Fruit fly (Drosophila melanogaster) whole organism, wandering third instar larva: ENCODE data around the gene CG34347.

Experiments used
- Abd-B ChIP-seq: fragments of >200 bp; optimal IDR thresholded peaks from 2 replicates; lab custom pipeline; 2017; ENCODE audit warnings: missing biosample characterization, missing genetic modification characterization
- CG32264 ChIP-seq: fragments of 200-800 bp; sonication (Bioruptor generic); optimal IDR thresholded peaks from 2 replicates; lab custom pipeline; 2016; ENCODE audit warnings: missing biosample characterization, missing genetic modification characterization
- CG9705 ChIP-seq: fragments of 200-800 bp; sonication (Bioruptor generic); optimal IDR thresholded peaks from 2 replicates; lab custom pipeline; 2018; ENCODE audit warnings: missing biosample characterization, mild to moderate bottlenecking, missing genetic modification characterization
- CrebA ChIP-seq: fragments of 200-800 bp; sonication (Bioruptor generic); optimal IDR thresholded peaks from 2 replicates; lab custom pipeline; 2016; ENCODE audit warnings: missing biosample characterization, mild to moderate bottlenecking, missing genetic modification characterization, borderline replicate concordance
- Dfd ChIP-seq: fragments of >200 bp; optimal IDR thresholded peaks from 2 replicates; lab custom pipeline; 2017; ENCODE audit warnings: missing biosample characterization, missing genetic modification characterization
- Dif ChIP-seq: fragments of 200-275, 200-300 bp; sonication (Bioruptor generic); optimal IDR thresholded peaks from 2 replicates; lab custom pipeline; 2018; ENCODE audit warnings: missing biosample characterization, missing genetic modification characterization; ENCODE audit not compliant: partially characterized antibody
- GATAd ChIP-seq: sonication (Bioruptor generic); optimal IDR thresholded peaks from 2 replicates; lab custom pipeline; 2016; ENCODE audit warnings: missing biosample characterization, missing genetic modification characterization
- HLH106 ChIP-seq: fragments of 200-800 bp; optimal IDR thresholded peaks from 3 replicates; lab custom pipeline; 2019; ENCODE audit warnings: missing biosample characterization, mild to moderate bottlenecking, missing genetic modification characterization, moderate library complexity
- Hnf4 ChIP-seq: fragments of 200-800 bp; sonication (Bioruptor generic); optimal IDR thresholded peaks from 2 replicates; lab custom pipeline; 2016; ENCODE audit warnings: missing biosample characterization, mild to moderate bottlenecking, missing genetic modification characterization
- Hr78 ChIP-seq: fragments of >200 bp; optimal IDR thresholded peaks from 2 replicates; lab custom pipeline; 2017; ENCODE audit warnings: missing biosample characterization, missing genetic modification characterization
- Hr83 ChIP-seq: fragments of 200-300 bp; sonication (Bioruptor generic); optimal IDR thresholded peaks from 2 replicates; lab custom pipeline; 2016; ENCODE audit warnings: missing biosample characterization, mild to moderate bottlenecking, missing genetic modification characterization, moderate library complexity; ENCODE audit not compliant: poor library complexity, severe bottlenecking
- Jra ChIP-seq: sonication (Bioruptor generic); optimal IDR thresholded peaks from 2 replicates; lab custom pipeline; 2016; ENCODE audit warnings: missing biosample characterization, missing genetic modification characterization
- Mio ChIP-seq: sonication (Bioruptor generic); optimal IDR thresholded peaks from 2 replicates; lab custom pipeline; 2016; ENCODE audit warnings: missing biosample characterization, missing genetic modification characterization
- Myc ChIP-seq: fragments of >200 bp; optimal IDR thresholded peaks from 2 replicates; lab custom pipeline; 2017
- N ChIP-seq: fragments of >200 bp; optimal IDR thresholded peaks from 2 replicates; lab custom pipeline; 2018; ENCODE audit warnings: missing biosample characterization, missing external identifiers, missing genetic modification characterization
- OdsH ChIP-seq: fragments of 200-800 bp; sonication (Bioruptor generic); optimal IDR thresholded peaks from 2 replicates; lab custom pipeline; 2016; ENCODE audit warnings: missing biosample characterization, mild to moderate bottlenecking, missing genetic modification characterization
- Rel ChIP-seq, 2 experiments: fragments of 200-800 bp; sonication (Bioruptor generic) in 1 of 2; optimal IDR thresholded peaks; 2 replicates in 1 of 2; 3 replicates in 1 of 2; lab custom pipeline; 2016 to 2019; ENCODE audit warnings: mild to moderate bottlenecking in 2 of 2, missing biosample characterization in 2 of 2, missing genetic modification characterization in 2 of 2, moderate library complexity in 1 of 2
- Sp1 ChIP-seq: fragments of 200-800 bp; sonication (Bioruptor generic); optimal IDR thresholded peaks from 3 replicates; lab custom pipeline; 2019; ENCODE audit warnings: missing biosample characterization, mild to moderate bottlenecking, missing genetic modification characterization, moderate library complexity
- br ChIP-seq: fragments of 200-800 bp; sonication (Bioruptor generic); optimal IDR thresholded peaks from 2 replicates; lab custom pipeline; 2016; ENCODE audit warnings: missing biosample characterization, missing genetic modification characterization
- brk ChIP-seq: fragments of 200-800 bp; sonication (Bioruptor generic); optimal IDR thresholded peaks from 2 replicates; lab custom pipeline; 2016; ENCODE audit warnings: missing biosample characterization, mild to moderate bottlenecking, missing genetic modification characterization
- dl ChIP-seq, 2 experiments: fragments of 175-275, 200-275 bp in 1 of 2; fragments of 200-275 bp in 1 of 2; sonication (Bioruptor generic); optimal IDR thresholded peaks; lab custom pipeline; 2018; ENCODE audit warnings: mild to moderate bottlenecking in 2 of 2, missing biosample characterization in 2 of 2, missing genetic modification characterization in 2 of 2, moderate library complexity in 2 of 2; ENCODE audit not compliant: partially characterized antibody in 2 of 2, insufficient read depth in 1 of 2
- dmrt93B ChIP-seq: fragments of 200-800 bp; sonication (Bioruptor generic); optimal IDR thresholded peaks from 2 replicates; lab custom pipeline; 2018; ENCODE audit warnings: missing biosample characterization, mild to moderate bottlenecking, missing genetic modification characterization
- dsf ChIP-seq: sonication (Bioruptor generic); optimal IDR thresholded peaks from 2 replicates; lab custom pipeline; 2016; ENCODE audit warnings: missing biosample characterization, missing genetic modification characterization, borderline replicate concordance
- ey ChIP-seq: fragments of 200-800 bp; sonication (Bioruptor generic); optimal IDR thresholded peaks from 2 replicates; lab custom pipeline; 2016; ENCODE audit warnings: missing biosample characterization, missing genetic modification characterization
- foxo ChIP-seq, 2 experiments: fragments of 200-800 bp; sonication (Bioruptor generic); optimal IDR thresholded peaks; 2 replicates in 1 of 2; 3 replicates in 1 of 2; lab custom pipeline; 2016 to 2017; ENCODE audit warnings: missing biosample characterization in 2 of 2, missing genetic modification characterization in 2 of 2
- fru ChIP-seq: fragments of 200-800 bp; sonication (Bioruptor generic); optimal IDR thresholded peaks from 3 replicates; lab custom pipeline; 2016; ENCODE audit warnings: missing biosample characterization, mild to moderate bottlenecking, missing genetic modification characterization
- h ChIP-seq: fragments of 200-800 bp; sonication (Bioruptor generic); optimal IDR thresholded peaks from 3 replicates; lab custom pipeline; 2016; ENCODE audit warnings: missing biosample characterization, mild to moderate bottlenecking, missing genetic modification characterization
- jim ChIP-seq: fragments of 175-275, 200-325 bp; sonication (Bioruptor generic); optimal IDR thresholded peaks from 2 replicates; lab custom pipeline; 2016; ENCODE audit warnings: missing biosample characterization, mild to moderate bottlenecking, missing genetic modification characterization
- lola ChIP-seq: fragments of >200 bp; optimal IDR thresholded peaks from 2 replicates; lab custom pipeline; 2017; ENCODE audit warnings: missing biosample characterization, missing genetic modification characterization
- pan ChIP-seq: fragments of >200 bp; optimal IDR thresholded peaks from 2 replicates; lab custom pipeline; 2017
- psq ChIP-seq: fragments of 200-800 bp; sonication (Bioruptor generic); optimal IDR thresholded peaks from 3 replicates; lab custom pipeline; 2017; ENCODE audit warnings: missing biosample characterization, mild to moderate bottlenecking, missing genetic modification characterization, moderate library complexity
- rgr ChIP-seq: fragments of 200-800 bp; sonication (Bioruptor generic); optimal IDR thresholded peaks from 3 replicates; lab custom pipeline; 2016; ENCODE audit warnings: missing biosample characterization, mild to moderate bottlenecking, missing genetic modification characterization
- sage ChIP-seq: fragments of 200-800 bp; sonication (Bioruptor generic); optimal IDR thresholded peaks from 2 replicates; lab custom pipeline; 2016; ENCODE audit warnings: missing biosample characterization, mild to moderate bottlenecking, missing genetic modification characterization
- sv ChIP-seq: fragments of 200-800 bp; sonication (Bioruptor generic); optimal IDR thresholded peaks from 3 replicates; lab custom pipeline; 2016; ENCODE audit warnings: missing biosample characterization, missing genetic modification characterization
- usp ChIP-seq: fragments of >200 bp; optimal IDR thresholded peaks from 2 replicates; lab custom pipeline; 2017; ENCODE audit warnings: missing biosample characterization, missing genetic modification characterization
- woc ChIP-seq: sonication (Bioruptor generic); optimal IDR thresholded peaks from 2 replicates; lab custom pipeline; 2016; ENCODE audit warnings: missing biosample characterization, mild to moderate bottlenecking, missing genetic modification characterization

Gene CG34347

DNA sequence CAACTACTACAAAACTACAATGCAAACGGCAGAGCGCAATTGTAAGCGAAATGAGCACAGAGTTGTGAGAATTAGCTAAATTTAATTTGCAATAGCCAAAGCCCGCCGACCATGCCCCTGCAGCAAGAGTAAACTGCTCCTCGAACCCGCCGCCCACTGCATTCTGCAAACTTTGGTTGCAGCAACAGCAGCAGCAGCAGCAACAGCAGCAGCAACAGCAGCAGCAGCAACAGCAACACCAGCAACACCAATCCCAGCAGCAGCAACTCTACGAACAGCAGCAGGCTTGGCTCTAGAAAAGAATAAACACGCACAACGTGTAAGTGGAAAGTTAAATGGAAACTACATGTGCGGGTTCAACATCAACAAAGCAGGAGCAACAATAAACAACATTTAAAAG, 59.2 kb downstream of the CG34347 start:
- TF ChIP-seq usp (GFP tag; lab: Kevin White, UChicago), result no peak
- TF ChIP-seq Abd-B (GFP tag; lab: Kevin White, UChicago), result no peak
- no peak for TF ChIP-seq fru
- TF ChIP-seq OdsH (GFP tag; lab: Kevin White, UChicago), result no peak
- TF ChIP-seq Dfd (GFP tag; lab: Kevin White, UChicago), result peak; percentile 93
- TF ChIP-seq ey (GFP tag; lab: Kevin White, UChicago), result no peak

DNA sequence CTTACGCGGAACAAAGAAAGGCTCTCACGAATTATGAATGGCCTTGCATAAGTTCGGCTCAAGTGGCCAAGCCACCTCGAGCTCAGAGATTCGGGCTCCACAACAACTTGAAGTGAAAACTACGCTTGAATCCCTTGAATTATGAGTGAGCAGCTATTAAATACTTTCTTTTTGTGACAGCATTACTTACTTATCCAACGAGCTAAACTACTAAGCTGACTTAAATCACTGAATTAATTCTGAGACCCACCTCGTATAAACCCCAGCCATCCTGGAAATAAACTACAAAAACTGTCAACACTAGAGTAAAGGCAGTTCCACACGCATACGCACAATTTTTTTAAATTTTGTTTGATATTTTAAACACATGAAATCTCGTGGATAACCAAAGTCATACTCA, 61.2 kb downstream of the CG34347 start, which contains the start of gene gskt:
Gene gskt, plus strand, starts transcription at position 301 of the 400 bp plus-strand sequence.
- TF ChIP-seq HLH106 (tag; lab: Kevin White, UChicago) (no peak), Hr78 (no peak), psq (no peak), N (GFP tag; lab: Kevin White, UChicago) (no peak), Hr83 (GFP tag; lab: Kevin White, UChicago) (no peak), GATAd (GFP tag; lab: Kevin White, UChicago) (no peak), CrebA (no peak), lola (GFP tag; lab: Kevin White, UChicago) (no peak), dsf (GFP tag; lab: Kevin White, UChicago) (no peak), CG9705 (no peak), Myc (lab: Kevin White, UChicago) (no peak), jim (no peak), OdsH (GFP tag; lab: Kevin White, UChicago) (no peak), Sp1 (GFP tag; lab: Kevin White, UChicago) (no peak), brk (GFP tag; lab: Kevin White, UChicago) (no peak), dmrt93B (GFP tag; lab: Kevin White, UChicago) (no peak), Abd-B (GFP tag; lab: Kevin White, UChicago) (no peak), pan (lab: Kevin White, UChicago) (no peak), sv (GFP tag; lab: Kevin White, UChicago) (no peak)

DNA sequence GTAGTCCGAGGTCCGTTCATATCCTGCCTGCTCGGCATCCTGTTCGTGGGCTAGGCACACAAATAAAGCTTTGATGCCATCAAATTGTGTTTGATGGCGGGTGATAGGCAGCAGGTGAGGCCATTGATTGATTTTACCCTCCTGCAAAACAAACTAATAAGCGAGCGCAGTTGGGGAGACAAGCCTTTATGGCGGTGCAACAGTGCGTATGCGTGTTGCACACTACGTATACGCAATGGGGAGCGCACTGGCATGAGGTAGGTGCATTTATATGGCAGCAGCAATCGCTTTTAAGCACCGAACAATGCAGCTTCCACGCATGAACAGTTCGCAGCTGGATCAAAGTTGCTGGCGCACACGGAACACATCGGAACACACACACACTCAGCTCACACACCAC, 69.5 kb downstream of the CG34347 start:
- TF ChIP-seq Myc (lab: Kevin White, UChicago) (no peak), Jra (GFP tag; lab: Kevin White, UChicago) (no peak), dmrt93B (GFP tag; lab: Kevin White, UChicago) (no peak), HLH106 (tag; lab: Kevin White, UChicago) (no peak), Rel (GFP tag; optimal IDR thresholded peaks at IDR 0.05; lab: Kevin White, UChicago) (no peak), Rel (tag; optimal IDR thresholded peaks at IDR 0.05; lab: Kevin White, UChicago) (no peak), Mio (GFP tag; lab: Kevin White, UChicago) (no peak), CG32264 (GFP tag; lab: Kevin White, UChicago) (no peak), Dif (GFP tag; lab: Kevin White, UChicago) (no peak), usp (GFP tag; lab: Kevin White, UChicago) (no peak), pan (lab: Kevin White, UChicago) (no peak), ey (GFP tag; lab: Kevin White, UChicago) (no peak), dl (GFP tag; optimal IDR thresholded peaks at IDR 0.05; lab: Kevin White, UChicago; ENCODE audit: insufficient read depth in 1 of 2, partially characterized antibody in 2 of 2) (no peak), br (GFP tag; lab: Kevin White, UChicago) (no peak), CG9705 (no peak), jim (no peak), OdsH (GFP tag; lab: Kevin White, UChicago) (no peak), rgr (no peak), N (GFP tag; lab: Kevin White, UChicago) (no peak)

dm6 chr3R:31381216-31381688, 70.3 kb downstream of the CG34347 start:
- no peak for TF ChIP-seq Dfd (GFP tag; lab: Kevin White, UChicago)
- TF ChIP-seq ey (GFP tag; lab: Kevin White, UChicago), result peak; percentile 67
- TF ChIP-seq Hnf4 (GFP tag; lab: Kevin White, UChicago), result no peak
- no peak for TF ChIP-seq sage (GFP tag; lab: Kevin White, UChicago)
- TF ChIP-seq Myc (lab: Kevin White, UChicago), result no peak
- no peak for TF ChIP-seq CG9705
- TF ChIP-seq psq, result peak; percentile 63
- peak; percentile 35 for TF ChIP-seq CG32264 (GFP tag; lab: Kevin White, UChicago)
- TF ChIP-seq h (GFP tag; lab: Kevin White, UChicago), result peak; percentile 54
- TF ChIP-seq Abd-B (GFP tag; lab: Kevin White, UChicago), result no peak
- TF ChIP-seq woc, result peak; percentile 33
- TF ChIP-seq pan (lab: Kevin White, UChicago), result peak; percentile 42
- peak; percentile 58 for TF ChIP-seq HLH106 (tag; lab: Kevin White, UChicago)
- no peak for TF ChIP-seq usp (GFP tag; lab: Kevin White, UChicago)
- no peak for TF ChIP-seq sv (GFP tag; lab: Kevin White, UChicago)
- TF ChIP-seq Sp1 (GFP tag; lab: Kevin White, UChicago), result peak; percentile 76
- peak; percentile 76 for TF ChIP-seq rgr
- TF ChIP-seq foxo (GFP tag; optimal IDR thresholded peaks at IDR 0.05; lab: Kevin White, UChicago), result peak; percentile 21 to 67
- TF ChIP-seq fru, result peak; percentile 84
- TF ChIP-seq OdsH (GFP tag; lab: Kevin White, UChicago), result peak; percentile 59
- peak; percentile 80 for TF ChIP-seq br (GFP tag; lab: Kevin White, UChicago)
